Worm (Caenorhabditis elegans): ENCODE measurements around the gene pqn-91.

DNA sequence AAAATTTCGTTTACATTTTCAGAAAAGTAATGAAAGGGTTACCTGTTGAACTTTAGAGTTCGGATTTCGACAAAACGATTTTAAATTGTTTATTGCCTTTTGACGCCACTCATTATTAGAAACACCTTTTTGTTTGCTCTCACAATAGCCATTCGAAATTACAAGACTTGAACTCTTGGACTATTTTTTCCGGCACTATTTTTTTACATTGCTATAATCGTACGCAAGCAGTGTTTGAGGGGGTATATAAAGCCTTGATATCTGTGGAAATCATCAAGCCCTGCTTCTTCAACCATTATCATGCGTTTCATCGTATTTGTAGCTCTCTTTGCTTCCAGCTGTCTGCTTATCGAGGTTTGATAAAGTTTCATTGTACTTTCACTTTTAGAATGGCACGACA is at the start of gene pqn-91:
- TF ChIP-seq ama-1 (optimal IDR thresholded peaks at IDR 0.05): no peak
- TF ChIP-seq tbx-37 (GFP tag; conservative IDR thresholded peaks at IDR 0.05): no peak
- no peak for TF ChIP-seq aly-1 (tag; optimal IDR thresholded peaks at IDR 0.05)
- no peak for TF ChIP-seq ets-7 (tag; optimal IDR thresholded peaks at IDR 0.05)
- TF ChIP-seq ceh-36 (tag; optimal IDR thresholded peaks at IDR 0.05): no peak
- no peak for TF ChIP-seq tra-4 (tag; optimal IDR thresholded peaks at IDR 0.05)
- no peak for TF ChIP-seq sea-1 (GFP tag; conservative IDR thresholded peaks at IDR 0.05)
- no peak for TF ChIP-seq tbx-11 (GFP tag; IDR thresholded peaks at IDR 0.05)
- no peak for TF ChIP-seq B0310.2 (tag; optimal IDR thresholded peaks at IDR 0.05)
- TF ChIP-seq scrt-1 (GFP tag; IDR thresholded peaks at IDR 0.05): no peak
- TF ChIP-seq hmbx-1 (tag; optimal IDR thresholded peaks at IDR 0.05): no peak
- TF ChIP-seq hmg-4 (GFP tag; optimal IDR thresholded peaks at IDR 0.05): no peak

All from whole organism, early embryonic.